Fruit fly (Drosophila melanogaster): Measurements from ENCODE around the gene CG33170.

CG33170 gene

DNA sequence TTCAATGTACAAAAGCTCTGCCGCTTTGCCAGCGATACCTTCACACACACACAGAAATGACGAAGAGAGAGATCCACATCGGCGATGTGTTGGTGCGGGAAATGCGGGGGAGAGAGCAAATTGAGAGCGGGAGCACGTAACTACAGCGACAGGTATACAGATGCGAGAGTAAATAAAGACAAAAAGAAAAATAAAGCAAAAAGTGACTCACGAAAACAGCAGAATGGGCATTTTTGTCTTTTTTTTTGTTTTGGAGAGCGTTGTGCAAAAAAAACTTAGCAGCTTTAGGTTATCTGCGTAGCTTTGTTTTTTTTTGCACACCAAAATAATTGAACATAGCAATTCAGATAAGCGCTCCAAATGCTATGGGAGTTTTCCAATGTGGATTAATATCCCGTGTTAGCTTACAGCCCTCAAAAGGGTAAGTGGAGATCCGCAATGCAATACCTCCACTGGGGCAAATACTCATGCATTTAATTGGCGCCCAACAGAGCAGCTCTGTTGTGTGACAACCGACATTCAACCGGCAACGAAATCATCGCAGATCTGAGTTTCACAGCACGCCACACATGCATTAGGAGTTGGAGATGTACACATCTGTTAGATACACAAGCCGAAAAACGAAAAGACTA is 41.7 kb upstream of the CG33170 start (continued):
- TF ChIP-seq CG3163 (GFP tag; optimal IDR thresholded peaks at IDR 0.05) (peak; percentile 69), br (optimal IDR thresholded peaks at IDR 0.05) (no peak), CG16813 (GFP tag; IDR thresholded peaks at IDR 0.05; ENCODE audit: partially characterized antibody) (no peak), CG4617 (GFP tag; optimal IDR thresholded peaks at IDR 0.05; ENCODE audit: borderline replicate concordance) (no peak), CG32772 (GFP tag; IDR thresholded peaks at IDR 0.05) (no peak), cas (GFP tag; IDR thresholded peaks at IDR 0.05) (no peak), CG9876 (GFP tag; optimal IDR thresholded peaks at IDR 0.05) (no peak), sima (GFP tag; optimal IDR thresholded peaks at IDR 0.05) (no peak), dysf (GFP tag; IDR thresholded peaks at IDR 0.05) (no peak), CG11085 (GFP tag; IDR thresholded peaks at IDR 0.05) (no peak), schlank (tag; optimal IDR thresholded peaks at IDR 0.05) (no peak), Atf-2 (GFP tag; optimal IDR thresholded peaks at IDR 0.05) (no peak), tup (GFP tag; optimal IDR thresholded peaks at IDR 0.05) (no peak), CG17912 (GFP tag; optimal IDR thresholded peaks at IDR 0.05) (no peak), CG9797 (GFP tag; optimal IDR thresholded peaks at IDR 0.05) (no peak), CG13775 (GFP tag; optimal IDR thresholded peaks at IDR 0.05) (no peak), seq (GFP tag; IDR thresholded peaks at IDR 0.05) (no peak), Opbp (GFP tag; IDR thresholded peaks at IDR 0.05; ENCODE audit: partially characterized antibody) (no peak), CG13894 (tag; optimal IDR thresholded peaks at IDR 0.05) (peak; percentile 30), CG4328 (GFP tag; optimal IDR thresholded peaks at IDR 0.05) (no peak), yki (optimal IDR thresholded peaks at IDR 0.05) (peak; percentile 38), Kr (GFP tag; optimal IDR thresholded peaks at IDR 0.05) (no peak), lab (GFP tag; optimal IDR thresholded peaks at IDR 0.05) (peak; percentile 48), CG13123 (GFP tag; optimal IDR thresholded peaks at IDR 0.05) (no peak), CG10979 (tag; optimal IDR thresholded peaks at IDR 0.05) (no peak), ash1 (GFP tag; optimal IDR thresholded peaks at IDR 0.05) (no peak), gro (GFP tag; optimal IDR thresholded peaks at IDR 0.05) (peak; percentile 42), CG14441 (GFP tag; IDR thresholded peaks at IDR 0.05) (no peak), trh (GFP tag; optimal IDR thresholded peaks at IDR 0.05) (no peak), CG31388 (GFP tag; optimal IDR thresholded peaks at IDR 0.05) (no peak), CG12219 (GFP tag; optimal IDR thresholded peaks at IDR 0.05) (no peak), CG5245 (GFP tag; optimal IDR thresholded peaks at IDR 0.05) (no peak), gsb (GFP tag; IDR thresholded peaks at IDR 0.05) (no peak), Dad (GFP tag; optimal IDR thresholded peaks at IDR 0.05) (no peak), CG11456 (GFP tag; IDR thresholded peaks at IDR 0.05) (no peak), hth (optimal IDR thresholded peaks at IDR 0.05) (no peak), run (tag; optimal IDR thresholded peaks at IDR 0.05) (no peak), CG11560 (tag; IDR thresholded peaks at IDR 0.05) (no peak), Fer1 (GFP tag; optimal IDR thresholded peaks at IDR 0.05) (peak; percentile 37), CG2120 (GFP tag; optimal IDR thresholded peaks at IDR 0.05) (no peak), B-H2 (GFP tag; optimal IDR thresholded peaks at IDR 0.05) (peak; percentile 51), Med (GFP tag) (peak; percentile 68), p53 (GFP tag; optimal IDR thresholded peaks at IDR 0.05) (no peak), gcm (GFP tag; optimal IDR thresholded peaks at IDR 0.05) (no peak), nerfin-2 (GFP tag; IDR thresholded peaks at IDR 0.05; ENCODE audit: partially characterized antibody) (no peak), NC2α (GFP tag; optimal IDR thresholded peaks at IDR 0.05) (no peak), Atf3 (GFP tag; optimal IDR thresholded peaks at IDR 0.05) (no peak), Nf-YC (tag; optimal IDR thresholded peaks at IDR 0.05) (peak; percentile 4), chif (GFP tag; optimal IDR thresholded peaks at IDR 0.05) (no peak), inv (GFP tag; IDR thresholded peaks at IDR 0.05; ENCODE audit: partially characterized antibody) (no peak), CG6765 (GFP tag; optimal IDR thresholded peaks at IDR 0.05) (no peak), CG10462 (GFP tag; optimal IDR thresholded peaks at IDR 0.05) (no peak)

Measured in whole organism, embryonic.